Fruit fly (Drosophila melanogaster): ENCODE results near the gene RpL17.

RpL17 gene

dm6 chrX:6703237-6703636, 40.8 kb downstream of the RpL17 start (continued):
- TF ChIP-seq CG10431 (GFP tag; optimal IDR thresholded peaks at IDR 0.05) (no peak), NFAT (GFP tag; IDR thresholded peaks at IDR 0.05) (no peak), phol (tag; optimal IDR thresholded peaks at IDR 0.05) (peak; percentile 8), stwl (tag; optimal IDR thresholded peaks at IDR 0.05) (no peak), vnd (GFP tag; IDR thresholded peaks at IDR 0.05; ENCODE audit: partially characterized antibody) (no peak), Hr78 (GFP tag; optimal IDR thresholded peaks at IDR 0.05) (no peak), pita (GFP tag; optimal IDR thresholded peaks at IDR 0.05) (no peak), CG30020 (tag; optimal IDR thresholded peaks at IDR 0.05) (no peak), Hmx (GFP tag; optimal IDR thresholded peaks at IDR 0.05) (no peak), MTF-1 (GFP tag; optimal IDR thresholded peaks at IDR 0.05; ENCODE audit: borderline replicate concordance) (no peak), CG18262 (tag; optimal IDR thresholded peaks at IDR 0.05) (peak; percentile 19), aop (GFP tag; IDR thresholded peaks at IDR 0.05) (no peak), CG9215 (GFP tag; IDR thresholded peaks at IDR 0.05) (no peak), nmo (GFP tag; optimal IDR thresholded peaks at IDR 0.05) (peak; percentile 5), Opbp (GFP tag; IDR thresholded peaks at IDR 0.05; ENCODE audit: partially characterized antibody) (no peak), CG17361 (GFP tag; IDR thresholded peaks at IDR 0.05) (peak; percentile 44; the same call in 1 of the 3 replicates), Asciz (GFP tag; optimal IDR thresholded peaks at IDR 0.05) (no peak)

DNA sequence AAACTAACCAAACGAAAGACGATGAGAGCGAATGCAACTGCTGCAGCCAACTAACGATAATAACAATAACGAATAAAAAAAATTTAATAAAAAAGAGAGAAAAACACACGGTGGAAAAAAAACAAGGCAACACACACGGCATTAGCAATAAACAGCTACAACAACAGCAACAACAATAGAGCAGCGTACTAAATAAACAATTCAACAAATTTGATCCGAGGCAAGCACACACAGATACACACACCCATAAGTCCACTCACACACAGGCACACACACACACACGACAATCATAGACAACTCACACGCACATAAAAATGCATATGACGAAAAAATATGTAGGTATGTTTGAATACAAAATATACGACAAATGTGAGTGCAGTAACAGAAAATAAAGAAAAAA, 41.4 kb downstream of the RpL17 start:
- TF ChIP-seq zf30C (GFP tag; optimal IDR thresholded peaks at IDR 0.05) (peak; percentile 14), Bdp1 (GFP tag; optimal IDR thresholded peaks at IDR 0.05) (no peak), kni (GFP tag; optimal IDR thresholded peaks at IDR 0.05) (peak; percentile 48), abd-A (tag; optimal IDR thresholded peaks at IDR 0.05) (peak; percentile 29), cg (GFP tag; optimal IDR thresholded peaks at IDR 0.05) (peak; percentile 86), ewg (GFP tag; optimal IDR thresholded peaks at IDR 0.05) (no peak), CG2199 (GFP tag; IDR thresholded peaks at IDR 0.05) (0 out of 3 replicates have a peak, but pooled peaks have one; percentile 59), CG33213 (GFP tag; optimal IDR thresholded peaks at IDR 0.05) (no peak), CG9797 (GFP tag; optimal IDR thresholded peaks at IDR 0.05) (no peak), CG8924 (tag; optimal IDR thresholded peaks at IDR 0.05) (peak; percentile 50), B-H1 (GFP tag; IDR thresholded peaks at IDR 0.05) (no peak), fd64A (GFP tag; optimal IDR thresholded peaks at IDR 0.05) (no peak), CG7786 (GFP tag; optimal IDR thresholded peaks at IDR 0.05) (no peak), CG10209 (GFP tag; optimal IDR thresholded peaks at IDR 0.05) (no peak), CG2712 (tag; optimal IDR thresholded peaks at IDR 0.05) (no peak), bsh (GFP tag; optimal IDR thresholded peaks at IDR 0.05) (no peak), ATbp (GFP tag; optimal IDR thresholded peaks at IDR 0.05) (peak; percentile 34), CG16813 (GFP tag; IDR thresholded peaks at IDR 0.05; ENCODE audit: partially characterized antibody) (no peak), CG11696 (GFP tag; IDR thresholded peaks at IDR 0.05) (no peak), bab2 (GFP tag; optimal IDR thresholded peaks at IDR 0.05) (no peak), sr (GFP tag; IDR thresholded peaks at IDR 0.05) (no peak), disco-r (GFP tag; optimal IDR thresholded peaks at IDR 0.05) (no peak), CG11398 (GFP tag; optimal IDR thresholded peaks at IDR 0.05) (no peak), CG33557 (GFP tag; optimal IDR thresholded peaks at IDR 0.05) (no peak), odd (GFP tag; optimal IDR thresholded peaks at IDR 0.05) (no peak), Sry-δ (GFP tag; optimal IDR thresholded peaks at IDR 0.05) (no peak), Hand (GFP tag; optimal IDR thresholded peaks at IDR 0.05) (no peak), CG5180 (GFP tag; optimal IDR thresholded peaks at IDR 0.05) (peak; percentile 52), CG8944 (GFP tag; optimal IDR thresholded peaks at IDR 0.05) (no peak), Ets65A (GFP tag) (no peak), Nf-YC (tag; optimal IDR thresholded peaks at IDR 0.05) (no peak), MBD-R2 (GFP tag; IDR thresholded peaks at IDR 0.05) (no peak), gcm2 (GFP tag; optimal IDR thresholded peaks at IDR 0.05) (no peak), emc (GFP tag; optimal IDR thresholded peaks at IDR 0.05) (no peak)

Data from whole organism, embryonic.